Worm (Caenorhabditis elegans) whole organism, late embryonic: ENCODE measurements around the gene C56E6.7.

Experiments
- C08G9.2 ChIP-seq: sonication (generic microtip); optimal IDR thresholded peaks from 2 replicates; lab custom pipeline; 2016; ENCODE audit warnings: mild to moderate bottlenecking, missing genetic modification characterization, moderate library complexity, missing compliant biosample characterization
- F13H6.1 ChIP-seq: sonication (generic microtip); optimal IDR thresholded peaks from 2 replicates; lab custom pipeline; 2016; ENCODE audit warnings: missing genetic modification characterization, missing compliant biosample characterization
- K02D7.2 ChIP-seq: sonication (generic microtip); optimal IDR thresholded peaks from 2 replicates; lab custom pipeline; 2017; ENCODE audit warnings: mild to moderate bottlenecking, missing genetic modification characterization, missing compliant biosample characterization
- T23F11.4 ChIP-seq: fragments of 200-800 bp; sonication (Bioruptor generic); optimal IDR thresholded peaks from 2 replicates; lab custom pipeline; 2018; ENCODE audit warnings: mild to moderate bottlenecking, missing genetic modification characterization, missing compliant biosample characterization
- Y22D7AL.16 ChIP-seq: sonication (generic microtip); optimal IDR thresholded peaks from 2 replicates; lab custom pipeline; 2016; ENCODE audit warnings: missing genetic modification characterization, missing compliant biosample characterization
- ceh-14 ChIP-seq: sonication (generic microtip); optimal IDR thresholded peaks from 2 replicates; lab custom pipeline; 2016; ENCODE audit warnings: missing genotype, missing genetic modification characterization, missing compliant biosample characterization
- ceh-19 ChIP-seq: fragments of 200-800 bp; sonication (Bioruptor generic); optimal IDR thresholded peaks from 2 replicates; lab custom pipeline; 2018; ENCODE audit warnings: mild to moderate bottlenecking, missing genetic modification characterization, missing compliant biosample characterization
- ceh-2 ChIP-seq: sonication (generic microtip); optimal IDR thresholded peaks from 2 replicates; lab custom pipeline; 2016; ENCODE audit warnings: missing genotype, missing genetic modification characterization, missing compliant biosample characterization
- ceh-22 ChIP-seq: sonication (generic microtip); optimal IDR thresholded peaks from 2 replicates; lab custom pipeline; 2017; ENCODE audit warnings: missing biosample characterization, missing genetic modification characterization
- ceh-34 ChIP-seq: sonication (generic microtip); optimal IDR thresholded peaks from 2 replicates; lab custom pipeline; 2016; ENCODE audit warnings: mild to moderate bottlenecking, missing genetic modification characterization, missing compliant biosample characterization
- ceh-45 ChIP-seq: fragments of 200-800 bp; sonication (Bioruptor generic); IDR thresholded peaks from 2 replicates; pipeline ENCODE4 v1.3.6; 2022; ENCODE audit warnings: missing genetic modification reagents, missing genetic modification characterization, missing compliant biosample characterization
- ceh-48 ChIP-seq: sonication (generic microtip); optimal IDR thresholded peaks from 2 replicates; lab custom pipeline; 2016; ENCODE audit warnings: missing genetic modification characterization, inconsistent platforms, missing compliant biosample characterization
- ceh-9 ChIP-seq: sonication (generic microtip); optimal IDR thresholded peaks from 2 replicates; lab custom pipeline; 2016; ENCODE audit warnings: mild to moderate bottlenecking, missing genetic modification characterization, inconsistent platforms, missing compliant biosample characterization
- dmd-4 ChIP-seq: sonication (generic microtip); optimal IDR thresholded peaks from 2 replicates; lab custom pipeline; 2016; ENCODE audit warnings: borderline replicate concordance, missing genetic modification characterization, missing compliant biosample characterization
- dve-1 ChIP-seq: sonication (generic microtip); optimal IDR thresholded peaks from 2 replicates; lab custom pipeline; 2017; ENCODE audit warnings: antibody characterized with exemption, mild to moderate bottlenecking, missing genetic modification characterization, missing compliant biosample characterization
- ets-4 ChIP-seq: sonication (generic microtip); optimal IDR thresholded peaks from 2 replicates; lab custom pipeline; 2016; ENCODE audit warnings: missing genetic modification characterization, missing compliant biosample characterization
- eyg-1 ChIP-seq: sonication (generic microtip); optimal IDR thresholded peaks from 2 replicates; lab custom pipeline; 2016; ENCODE audit warnings: missing genotype, missing genetic modification characterization, missing compliant biosample characterization
- fkh-6 ChIP-seq: sonication (generic microtip); optimal IDR thresholded peaks from 2 replicates; lab custom pipeline; 2016; ENCODE audit warnings: missing genetic modification characterization, missing compliant biosample characterization
- gmeb-2 ChIP-seq: sonication (generic microtip); optimal IDR thresholded peaks from 2 replicates; lab custom pipeline; 2016; ENCODE audit warnings: missing genetic modification characterization, inconsistent platforms, missing compliant biosample characterization
- hlh-13 ChIP-seq: fragments of 200-800 bp; sonication (Bioruptor generic); optimal IDR thresholded peaks from 2 replicates; lab custom pipeline; 2018; ENCODE audit warnings: mild to moderate bottlenecking, missing genetic modification characterization, missing compliant biosample characterization
- hlh-15 ChIP-seq: sonication (generic microtip); optimal IDR thresholded peaks from 2 replicates; lab custom pipeline; 2016; ENCODE audit warnings: missing genetic modification characterization, missing compliant biosample characterization
- hlh-30 ChIP-seq: sonication (generic microtip); optimal IDR thresholded peaks from 2 replicates; lab custom pipeline; 2017; ENCODE audit warnings: antibody characterized with exemption, missing genetic modification characterization, missing compliant biosample characterization; ENCODE audit not compliant: insufficient read depth
- hlh-6 ChIP-seq: sonication (generic microtip); optimal IDR thresholded peaks from 2 replicates; lab custom pipeline; 2016; ENCODE audit warnings: missing genotype, missing genetic modification characterization, missing compliant biosample characterization
- hlh-8 ChIP-seq: sonication (generic microtip); optimal IDR thresholded peaks from 2 replicates; lab custom pipeline; 2016; ENCODE audit warnings: missing genotype, missing genetic modification characterization, missing compliant biosample characterization
- madf-2 ChIP-seq: sonication (generic microtip); optimal IDR thresholded peaks from 2 replicates; lab custom pipeline; 2017; ENCODE audit warnings: missing genetic modification characterization, missing compliant biosample characterization
- mec-3 ChIP-seq: sonication (generic microtip); optimal IDR thresholded peaks from 2 replicates; lab custom pipeline; 2016; ENCODE audit warnings: borderline replicate concordance, missing genetic modification characterization, missing compliant biosample characterization
- nfya-1 ChIP-seq: sonication (generic microtip); optimal IDR thresholded peaks from 2 replicates; lab custom pipeline; 2017; ENCODE audit warnings: missing genetic modification characterization, mild to moderate bottlenecking, missing compliant biosample characterization, antibody characterized with exemption, moderate library complexity
- nhr-11 ChIP-seq: fragments of 150-350 bp; optimal IDR thresholded peaks from 2 replicates; lab custom pipeline; 2014; ENCODE audit warnings: missing biosample characterization, missing genetic modification characterization
- nhr-232 ChIP-seq: sonication (generic microtip); optimal IDR thresholded peaks from 2 replicates; lab custom pipeline; 2016; ENCODE audit warnings: missing genetic modification characterization, missing compliant biosample characterization
- odd-2 ChIP-seq: sonication (generic microtip); optimal IDR thresholded peaks from 2 replicates; lab custom pipeline; 2017; ENCODE audit warnings: antibody characterized with exemption, mild to moderate bottlenecking, missing genetic modification characterization, missing compliant biosample characterization
- pax-1 ChIP-seq: fragments of 150-350 bp; optimal IDR thresholded peaks from 2 replicates; lab custom pipeline; 2014; ENCODE audit warnings: missing biosample characterization, missing genetic modification characterization
- pha-4 ChIP-seq: fragments of 150-350 bp; optimal IDR thresholded peaks from 2 replicates; lab custom pipeline; 2018; ENCODE audit warnings: missing biosample characterization, missing genetic modification reagents, missing genetic modification characterization
- pqm-1 ChIP-seq: sonication (generic microtip); optimal IDR thresholded peaks from 2 replicates; lab custom pipeline; 2016; ENCODE audit warnings: missing genetic modification characterization, missing compliant biosample characterization
- sdc-2 ChIP-seq: sonication (generic microtip); optimal IDR thresholded peaks from 2 replicates; lab custom pipeline; 2016; ENCODE audit warnings: missing genotype, missing genetic modification characterization, missing compliant biosample characterization
- sox-2 ChIP-seq: fragments of 200-800 bp; sonication (Bioruptor generic); IDR thresholded peaks from 2 replicates; pipeline ENCODE4 v1.3.6; 2022; ENCODE audit warnings: missing genetic modification reagents, missing genetic modification characterization, missing compliant biosample characterization
- sox-4 ChIP-seq: sonication (generic microtip); optimal IDR thresholded peaks from 2 replicates; lab custom pipeline; 2017; ENCODE audit warnings: mild to moderate bottlenecking, missing genetic modification characterization, inconsistent platforms, missing compliant biosample characterization
- ttx-3 ChIP-seq: sonication (generic microtip); optimal IDR thresholded peaks from 2 replicates; lab custom pipeline; 2016; ENCODE audit warnings: missing genetic modification reagents, missing genetic modification characterization, missing compliant biosample characterization
- unc-3 ChIP-seq, 2 experiments: fragments of 200-800 bp in 1 of 2; sonication (Bioruptor generic) in 1 of 2; sonication (generic microtip) in 1 of 2; conservative IDR thresholded peaks in 1 of 2; optimal IDR thresholded peaks in 1 of 2; 2 replicates each; pipeline versions ENCODE4 v1.3.6 to Lab custom; 2016 to 2022; ENCODE audit warnings: missing compliant biosample characterization in 2 of 2, missing genetic modification characterization in 2 of 2, missing genetic modification reagents in 1 of 2
- unc-86 ChIP-seq: sonication (generic microtip); optimal IDR thresholded peaks from 2 replicates; lab custom pipeline; 2016; ENCODE audit warnings: missing genetic modification characterization, missing compliant biosample characterization
- ztf-16 ChIP-seq: sonication (generic microtip); optimal IDR thresholded peaks from 2 replicates; lab custom pipeline; 2017; ENCODE audit warnings: missing genetic modification characterization, missing compliant biosample characterization

The C56E6.7 gene

DNA sequence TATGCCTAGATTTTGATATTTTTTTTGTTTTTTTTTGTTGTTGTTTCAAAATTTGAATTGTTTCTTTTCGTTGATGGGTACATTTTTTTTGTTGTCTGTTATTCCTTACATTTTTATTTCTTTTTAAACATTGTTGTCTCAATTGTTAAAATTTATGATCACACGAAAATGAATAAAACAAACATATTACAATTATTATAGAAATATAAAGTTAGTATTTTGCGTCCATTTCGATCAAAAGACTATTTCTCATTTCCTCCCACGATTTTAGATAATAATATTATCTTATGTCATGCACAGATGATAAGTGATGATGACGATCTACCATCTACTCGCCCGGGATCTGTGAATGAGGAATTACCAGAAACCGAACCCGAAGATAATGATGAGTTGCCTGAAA is 38.3 kb downstream of the C56E6.7 start, which contains the start of gene wrn-1:
Gene wrn-1, plus strand, starts transcription at position 301 of the 400 bp plus-strand sequence.
- no peak for TF ChIP-seq ttx-3
- no peak for TF ChIP-seq ceh-34 (tag; lab: Kevin White, UChicago)
- no peak for TF ChIP-seq mec-3
- TF ChIP-seq hlh-30: no peak
- TF ChIP-seq gmeb-2 (tag; lab: Kevin White, UChicago): no peak
- no peak for TF ChIP-seq ceh-19 (GFP tag; lab: Kevin White, UChicago)
- TF ChIP-seq nhr-11 (tag; lab: Kevin White, UChicago): no peak

DNA sequence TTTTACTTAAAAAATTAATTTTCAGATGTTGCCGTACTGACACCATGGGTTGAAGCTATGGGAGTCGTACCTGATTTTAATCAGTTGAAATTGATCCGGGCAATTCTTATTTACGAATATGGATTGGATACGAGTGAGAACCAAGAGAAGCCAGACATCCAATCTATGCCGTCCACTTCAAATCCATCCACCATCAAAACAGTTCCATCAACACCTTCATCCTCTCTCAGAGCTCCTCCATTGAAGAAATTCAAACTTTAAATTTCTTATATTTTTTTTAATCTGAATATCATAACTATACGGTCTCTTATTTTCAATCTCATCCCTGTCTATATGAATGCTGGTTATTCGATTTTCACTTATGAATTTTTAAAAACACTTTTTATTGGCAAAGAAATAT is 42.5 kb downstream of the C56E6.7 start:
- TF ChIP-seq sox-4 (tag; lab: Kevin White, UChicago): no peak
- TF ChIP-seq ztf-16: no peak
- TF ChIP-seq pax-1 (tag; lab: Kevin White, UChicago): no peak
- TF ChIP-seq hlh-8: no peak
- TF ChIP-seq ceh-48: no peak
- no peak for TF ChIP-seq C08G9.2
- no peak for TF ChIP-seq ceh-2 (tag; lab: Kevin White, UChicago)
- no peak for TF ChIP-seq madf-2 (tag; lab: Kevin White, UChicago)
- TF ChIP-seq nhr-11 (tag; lab: Kevin White, UChicago): no peak
- TF ChIP-seq mec-3: no peak
- TF ChIP-seq sdc-2 (tag; lab: Kevin White, UChicago): no peak
- TF ChIP-seq hlh-15: no peak
- no peak for TF ChIP-seq eyg-1 (tag; lab: Kevin White, UChicago)
- TF ChIP-seq ceh-9 (tag; lab: Kevin White, UChicago): no peak
- no peak for TF ChIP-seq sox-2 (GFP tag; lab: Robert Waterston, UW)
- no peak for TF ChIP-seq F13H6.1
- no peak for TF ChIP-seq pha-4 (tag; lab: Kevin White, UChicago)
- TF ChIP-seq nhr-232: no peak

DNA sequence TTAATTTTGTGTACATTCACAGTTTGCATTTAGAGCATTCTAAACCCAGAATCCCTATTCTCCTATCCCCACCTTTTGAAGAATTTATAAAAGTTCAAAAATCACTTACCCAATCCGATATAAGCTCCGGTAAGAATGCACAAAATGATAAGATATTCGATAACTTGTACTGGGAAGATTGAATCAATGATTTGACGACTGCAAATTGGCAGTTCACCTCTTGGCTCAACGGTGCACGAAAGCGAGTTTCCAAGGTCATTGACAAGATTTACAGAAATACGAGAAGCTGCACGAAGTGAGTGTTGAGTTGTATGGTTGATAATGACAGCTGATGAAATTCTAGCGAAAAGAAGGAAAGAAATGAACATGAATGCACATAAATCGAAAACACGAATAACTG is 43.9 kb downstream of the C56E6.7 start:
- TF ChIP-seq ceh-22 (tag; lab: Kevin White, UChicago) (no peak), K02D7.2 (no peak), ceh-19 (GFP tag; lab: Kevin White, UChicago) (no peak), fkh-6 (tag; lab: Kevin White, UChicago) (no peak), hlh-13 (GFP tag; lab: Kevin White, UChicago) (no peak), hlh-8 (no peak), ceh-45 (GFP tag; lab: Robert Waterston, UW) (no peak), T23F11.4 (no peak), nfya-1 (tag; lab: Kevin White, UChicago) (no peak), odd-2 (tag; lab: Kevin White, UChicago) (no peak), sox-4 (tag; lab: Kevin White, UChicago) (no peak)

DNA sequence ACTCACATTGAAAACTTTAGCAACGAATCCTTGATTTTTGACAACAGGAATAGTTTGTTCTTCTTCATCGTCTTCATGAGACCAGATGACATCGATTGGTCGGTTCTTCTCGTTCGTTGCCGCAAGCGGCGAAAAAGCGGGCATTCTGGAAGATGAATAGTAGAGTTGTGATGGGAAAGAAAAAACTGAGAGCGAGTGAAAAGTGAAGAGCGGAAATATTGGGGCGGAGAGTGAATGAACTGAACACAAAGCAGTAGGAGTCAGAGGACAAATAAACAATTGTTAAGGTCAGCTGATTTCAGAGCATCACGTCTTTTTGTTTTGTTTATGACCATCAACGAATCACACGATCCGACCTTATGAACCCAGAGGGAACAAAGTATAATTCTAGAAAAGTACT is 44.9 kb downstream of the C56E6.7 start, which contains the start of gene F18C5.10:
Gene F18C5.10, minus strand, starts transcription at position 145 of the 400 bp plus-strand sequence.
- TF ChIP-seq pqm-1: no peak
- no peak for TF ChIP-seq dmd-4 (tag; lab: Kevin White, UChicago)
- no peak for TF ChIP-seq Y22D7AL.16
- TF ChIP-seq K02D7.2: no peak
- no peak for TF ChIP-seq sox-4 (tag; lab: Kevin White, UChicago)
- no peak for TF ChIP-seq unc-86 (tag; lab: Kevin White, UChicago)
- TF ChIP-seq hlh-6: no peak
- no peak for TF ChIP-seq unc-3 (GFP tag; conservative IDR thresholded peaks at IDR 0.05; lab: Robert Waterston, UW)
- no peak for TF ChIP-seq unc-3 (tag; optimal IDR thresholded peaks at IDR 0.05; lab: Kevin White, UChicago)
- no peak for TF ChIP-seq ttx-3
- no peak for TF ChIP-seq ceh-34 (tag; lab: Kevin White, UChicago)
- TF ChIP-seq ceh-14: no peak
- TF ChIP-seq ets-4 (tag; lab: Kevin White, UChicago): no peak
- TF ChIP-seq dve-1 (tag; lab: Kevin White, UChicago): no peak
